Worm (Caenorhabditis elegans): ENCODE data around the gene T19D7.7.
A peak's percentile ranks its signal among the peaks of the same experiment; 100 is the strongest.

The T19D7.7 gene

ce11 chrX:655884-656283, 24.9 kb downstream of the T19D7.7 start, which contains the start of gene lpr-7:
Gene lpr-7, plus strand, starts transcription at chrX:656184.
- TF ChIP-seq unc-62 (GFP tag; optimal IDR thresholded peaks at IDR 0.05): no peak
- no peak for TF ChIP-seq lsy-12 (tag; optimal IDR thresholded peaks at IDR 0.05)
- TF ChIP-seq aly-2 (tag; optimal IDR thresholded peaks at IDR 0.05): no peak
- TF ChIP-seq eor-1 (tag; optimal IDR thresholded peaks at IDR 0.05): no peak
- no peak for TF ChIP-seq hmg-11 (tag; optimal IDR thresholded peaks at IDR 0.05)
- no peak for TF ChIP-seq ceh-82 (tag; optimal IDR thresholded peaks at IDR 0.05)
- no peak for TF ChIP-seq sea-2 (GFP tag; optimal IDR thresholded peaks at IDR 0.05)
- no peak for TF ChIP-seq ZK546.5 (tag; optimal IDR thresholded peaks at IDR 0.05)
- no peak for TF ChIP-seq ztf-11 (tag; optimal IDR thresholded peaks at IDR 0.05)
- no peak for TF ChIP-seq nhr-12 (tag; optimal IDR thresholded peaks at IDR 0.05)
- no peak for TF ChIP-seq egl-5 (tag; optimal IDR thresholded peaks at IDR 0.05)
- TF ChIP-seq nhr-67 (tag; optimal IDR thresholded peaks at IDR 0.05): no peak
- TF ChIP-seq pqm-1 (tag; optimal IDR thresholded peaks at IDR 0.05): no peak
- TF ChIP-seq jun-1 (tag; optimal IDR thresholded peaks at IDR 0.05): no peak
- no peak for TF ChIP-seq pha-4 (tag; optimal IDR thresholded peaks at IDR 0.05)
- TF ChIP-seq fkh-10 (GFP tag; optimal IDR thresholded peaks at IDR 0.05): no peak
- no peak for TF ChIP-seq skn-1 (tag; optimal IDR thresholded peaks at IDR 0.05)
- no peak for TF ChIP-seq elt-2 (tag; optimal IDR thresholded peaks at IDR 0.05)
- TF ChIP-seq nhr-43 (tag; optimal IDR thresholded peaks at IDR 0.05; ENCODE audit: poor library complexity, severe bottlenecking): no peak

- TF ChIP-seq nhr-43 (tag; optimal IDR thresholded peaks at IDR 0.05; ENCODE audit: poor library complexity, severe bottlenecking) (no peak), ceh-28 (tag; optimal IDR thresholded peaks at IDR 0.05) (no peak), nfya-1 (tag; optimal IDR thresholded peaks at IDR 0.05; ENCODE audit: insufficient read depth) (no peak), nhr-25 (tag; optimal IDR thresholded peaks at IDR 0.05) (no peak), fkh-10 (GFP tag; optimal IDR thresholded peaks at IDR 0.05) (no peak), unc-62 (GFP tag; optimal IDR thresholded peaks at IDR 0.05) (no peak), tbx-2 (tag; optimal IDR thresholded peaks at IDR 0.05) (no peak), nhr-11 (tag; optimal IDR thresholded peaks at IDR 0.05) (no peak), ztf-11 (tag; optimal IDR thresholded peaks at IDR 0.05) (no peak), mml-1 (tag; optimal IDR thresholded peaks at IDR 0.05) (no peak), mdl-1 (tag; optimal IDR thresholded peaks at IDR 0.05) (no peak), elt-3 (tag; optimal IDR thresholded peaks at IDR 0.05) (no peak), fos-1 (tag; optimal IDR thresholded peaks at IDR 0.05) (no peak), nhr-76 (tag; optimal IDR thresholded peaks at IDR 0.05) (no peak), lsy-12 (tag; optimal IDR thresholded peaks at IDR 0.05) (no peak), unc-39 (tag; optimal IDR thresholded peaks at IDR 0.05) (no peak), ceh-9 (tag; optimal IDR thresholded peaks at IDR 0.05) (no peak), eor-1 (tag; optimal IDR thresholded peaks at IDR 0.05) (no peak), nhr-237 (tag; optimal IDR thresholded peaks at IDR 0.05) (no peak)
Observed at ce11 chrX:654804-655203, 26.0 kb downstream of the T19D7.7 start, which contains the start of gene ifc-2. Gene ifc-2, minus strand, starts transcription at chrX:654904.

ce11 chrX:651616-652015, 29.2 kb downstream of the T19D7.7 start:
- TF ChIP-seq pha-4 (tag; optimal IDR thresholded peaks at IDR 0.05): peak; percentile 85
- TF ChIP-seq elt-2 (tag; optimal IDR thresholded peaks at IDR 0.05): peak; percentile 74
- TF ChIP-seq pqm-1 (tag; optimal IDR thresholded peaks at IDR 0.05): peak; percentile 12
- no peak for TF ChIP-seq ceh-28 (tag; optimal IDR thresholded peaks at IDR 0.05)
- no peak for TF ChIP-seq nhr-43 (tag; optimal IDR thresholded peaks at IDR 0.05; ENCODE audit: poor library complexity, severe bottlenecking)
- no peak for TF ChIP-seq ama-1 (optimal IDR thresholded peaks at IDR 0.05)

- TF ChIP-seq ztf-11 (tag; optimal IDR thresholded peaks at IDR 0.05): no peak
- no peak for TF ChIP-seq daf-12 (tag; optimal IDR thresholded peaks at IDR 0.05)
- peak; percentile 80 for TF ChIP-seq elt-2 (tag; optimal IDR thresholded peaks at IDR 0.05)
- peak; percentile 65 for TF ChIP-seq pqm-1 (tag; optimal IDR thresholded peaks at IDR 0.05)
- TF ChIP-seq nhr-67 (tag; optimal IDR thresholded peaks at IDR 0.05): no peak
- TF ChIP-seq pha-4 (tag; optimal IDR thresholded peaks at IDR 0.05): peak; percentile 8
Observed at ce11 chrX:646493-646892, 34.3 kb downstream of the T19D7.7 start.

- TF ChIP-seq sea-2 (GFP tag; optimal IDR thresholded peaks at IDR 0.05) (no peak), nhr-77 (tag; optimal IDR thresholded peaks at IDR 0.05) (no peak), nhr-67 (tag; optimal IDR thresholded peaks at IDR 0.05) (no peak), ama-1 (optimal IDR thresholded peaks at IDR 0.05) (no peak), elt-2 (tag; optimal IDR thresholded peaks at IDR 0.05) (peak; percentile 90), pqm-1 (tag; optimal IDR thresholded peaks at IDR 0.05) (peak; percentile 58), mml-1 (tag; optimal IDR thresholded peaks at IDR 0.05) (no peak), daf-12 (tag; optimal IDR thresholded peaks at IDR 0.05) (no peak), nhr-12 (tag; optimal IDR thresholded peaks at IDR 0.05) (no peak), jun-1 (tag; optimal IDR thresholded peaks at IDR 0.05) (no peak), nhr-76 (tag; optimal IDR thresholded peaks at IDR 0.05) (no peak), mdl-1 (tag; optimal IDR thresholded peaks at IDR 0.05) (no peak), nfya-1 (tag; optimal IDR thresholded peaks at IDR 0.05; ENCODE audit: insufficient read depth) (no peak), nhr-25 (tag; optimal IDR thresholded peaks at IDR 0.05) (no peak), fkh-2 (tag; optimal IDR thresholded peaks at IDR 0.05) (no peak)
Observed at ce11 chrX:645589-645988, 35.2 kb downstream of the T19D7.7 start.
